Fruit fly (Drosophila melanogaster) whole organism, embryonic: ENCODE results near the gene CG3032.
A peak's percentile ranks its signal among the peaks of the same experiment; 100 is the strongest.

Source experiments
- CG10274 ChIP-seq: fragments of 200-800 bp; sonication (Bioruptor generic); optimal IDR thresholded peaks from 3 replicates; lab custom pipeline; 2017; ENCODE audit warnings: missing biosample characterization, mild to moderate bottlenecking, missing genetic modification characterization
- CG10565 ChIP-seq: fragments of 200-800 bp; sonication (Bioruptor generic); optimal IDR thresholded peaks from 3 replicates; lab custom pipeline; 2016; ENCODE audit warnings: missing biosample characterization, mild to moderate bottlenecking, missing genetic modification characterization
- CG12299 ChIP-seq: fragments of 200-800 bp; sonication (Bioruptor generic); optimal IDR thresholded peaks from 2 replicates; lab custom pipeline; 2018; ENCODE audit warnings: missing biosample characterization, mild to moderate bottlenecking, missing genetic modification characterization
- CG14667 ChIP-seq: fragments of 200-800 bp; sonication (Bioruptor generic); IDR thresholded peaks from 2 replicates; pipeline ENCODE4 v1.3.6; 2022; ENCODE audit warnings: missing biosample characterization, missing genetic modification characterization
- CG15073 ChIP-seq: fragments of 200-800 bp; sonication (Bioruptor generic); optimal IDR thresholded peaks from 2 replicates; lab custom pipeline; 2016; ENCODE audit warnings: missing biosample characterization, missing genetic modification characterization
- CG15514 ChIP-seq: fragments of 200-800 bp; sonication (Bioruptor generic); optimal IDR thresholded peaks from 3 replicates; lab custom pipeline; 2017; ENCODE audit warnings: missing biosample characterization, missing genetic modification characterization, mild to moderate bottlenecking, moderate library complexity, missing genetic modification reagents
- CG2129 ChIP-seq: fragments of 200-800 bp; sonication (Bioruptor generic); IDR thresholded peaks from 2 replicates; pipeline ENCODE4 v1.3.6; 2022; ENCODE audit warnings: missing biosample characterization, missing genetic modification characterization; ENCODE audit not compliant: partially characterized antibody
- CG32772 ChIP-seq: fragments of 200-800 bp; sonication (Bioruptor generic); IDR thresholded peaks from 2 replicates; pipeline ENCODE4 v1.3.6; 2022; ENCODE audit warnings: missing biosample characterization, missing genetic modification characterization
- CG3838 ChIP-seq: fragments of 200-800 bp; sonication (Bioruptor generic); optimal IDR thresholded peaks from 3 replicates; lab custom pipeline; 2016; ENCODE audit warnings: missing biosample characterization, missing genetic modification characterization
- CG4328 ChIP-seq: fragments of 200-800 bp; sonication (Bioruptor generic); optimal IDR thresholded peaks from 3 replicates; lab custom pipeline; 2017; ENCODE audit warnings: missing biosample characterization, missing genetic modification reagents, missing genetic modification characterization
- CG4360 ChIP-seq: fragments of 200-800 bp; sonication (Bioruptor generic); IDR thresholded peaks from 2 replicates; pipeline ENCODE4 v1.3.6; 2022; ENCODE audit warnings: missing biosample characterization, missing genetic modification characterization
- CG4617 ChIP-seq: fragments of 200-800 bp; sonication (Bioruptor generic); optimal IDR thresholded peaks from 3 replicates; lab custom pipeline; 2016; ENCODE audit warnings: missing biosample characterization, missing genetic modification characterization, borderline replicate concordance
- CG4820 ChIP-seq: fragments of 200-800 bp; sonication (Bioruptor generic); optimal IDR thresholded peaks from 3 replicates; lab custom pipeline; 2016; ENCODE audit warnings: missing biosample characterization, missing genetic modification characterization
- CG7987 ChIP-seq: fragments of 200-800 bp; sonication (Bioruptor generic); optimal IDR thresholded peaks from 2 replicates; lab custom pipeline; 2018; ENCODE audit warnings: missing biosample characterization, mild to moderate bottlenecking, missing genetic modification characterization, moderate library complexity
- CG8089 ChIP-seq: fragments of 200-800 bp; sonication (Bioruptor generic); optimal IDR thresholded peaks from 3 replicates; lab custom pipeline; 2016; ENCODE audit warnings: missing biosample characterization, missing genetic modification characterization
- CHES-1-like ChIP-seq: fragments of 200-800 bp; sonication (Bioruptor generic); optimal IDR thresholded peaks from 2 replicates; lab custom pipeline; 2016; ENCODE audit warnings: missing biosample characterization, missing genetic modification characterization
- CrebB ChIP-seq: fragments of 200-800 bp; sonication (Bioruptor generic); optimal IDR thresholded peaks from 3 replicates; lab custom pipeline; 2018; ENCODE audit warnings: missing biosample characterization, mild to moderate bottlenecking, missing genetic modification characterization
- D19B ChIP-seq: fragments of 200-800 bp; sonication (Bioruptor generic); optimal IDR thresholded peaks from 2 replicates; lab custom pipeline; 2017; ENCODE audit warnings: missing biosample characterization, mild to moderate bottlenecking, missing genetic modification characterization
- Dref ChIP-seq: fragments of 200-800 bp; sonication (Bioruptor generic); IDR thresholded peaks from 2 replicates; pipeline ENCODE4 v1.3.6; 2022; ENCODE audit warnings: missing biosample characterization, missing genetic modification characterization
- E2f1 ChIP-seq: fragments of 200-800 bp; sonication (Bioruptor generic); IDR thresholded peaks from 2 replicates; pipeline ENCODE4 v1.3.6; 2022; ENCODE audit warnings: missing biosample characterization, missing genetic modification characterization
- Eip74EF ChIP-seq, 2 experiments: fragments of 200-800 bp in 1 of 2; fragments of >200 bp in 1 of 2; sonication (Bioruptor generic) in 1 of 2; optimal IDR thresholded peaks; 2 replicates each; lab custom pipeline; 2017 to 2019; ENCODE audit warnings: missing biosample characterization in 2 of 2, missing genetic modification characterization in 2 of 2, mild to moderate bottlenecking in 1 of 2, moderate library complexity in 1 of 2
- Ets65A ChIP-seq: fragments of 200-800 bp; sonication (Bioruptor generic); peaks from one replicate; lab custom pipeline; 2016; ENCODE audit warnings: missing biosample characterization, missing genetic modification characterization
- Gsc ChIP-seq: fragments of 200-800 bp; sonication (Bioruptor generic); IDR thresholded peaks from 2 replicates; pipeline ENCODE4 v1.3.6; 2022; ENCODE audit warnings: missing biosample characterization, missing genetic modification characterization
- HHEX ChIP-seq: fragments of 200-800 bp; sonication (Bioruptor generic); optimal IDR thresholded peaks from 3 replicates; lab custom pipeline; 2017; ENCODE audit warnings: missing biosample characterization, mild to moderate bottlenecking, missing genetic modification characterization, missing genetic modification reagents
- Med ChIP-seq: fragments of 200-800 bp; sonication (Bioruptor generic); peaks from one replicate; lab custom pipeline; 2016; ENCODE audit warnings: missing biosample characterization, missing genetic modification characterization, mild to moderate bottlenecking, inconsistent platforms, moderate library complexity
- Mrtf ChIP-seq: fragments of 200-800 bp; sonication (Bioruptor generic); IDR thresholded peaks from 3 replicates; pipeline ENCODE4 v1.3.6; 2022; ENCODE audit warnings: missing biosample characterization, missing genetic modification characterization
- Nf-YB ChIP-seq: fragments of 200-800 bp; sonication (Bioruptor generic); optimal IDR thresholded peaks from 3 replicates; lab custom pipeline; 2019; ENCODE audit warnings: missing biosample characterization, mild to moderate bottlenecking, missing genetic modification characterization, moderate library complexity
- Oli ChIP-seq: fragments of 200-800 bp; sonication (Bioruptor generic); optimal IDR thresholded peaks from 2 replicates; lab custom pipeline; 2018; ENCODE audit warnings: missing biosample characterization, mild to moderate bottlenecking, missing genetic modification characterization, moderate library complexity
- Pdp1 ChIP-seq, 2 experiments: fragments of 200-800 bp; sonication (Bioruptor generic); optimal IDR thresholded peaks; 3 replicates each; lab custom pipeline; 2016; ENCODE audit warnings: missing biosample characterization in 2 of 2, missing genetic modification characterization in 2 of 2, mild to moderate bottlenecking in 1 of 2, moderate library complexity in 1 of 2
- Sox100B ChIP-seq: fragments of 200-800 bp; sonication (Bioruptor generic); optimal IDR thresholded peaks from 3 replicates; lab custom pipeline; 2018; ENCODE audit warnings: missing biosample characterization, mild to moderate bottlenecking, missing genetic modification characterization
- aop ChIP-seq: fragments of 200-800 bp; sonication (Bioruptor generic); IDR thresholded peaks from 2 replicates; pipeline ENCODE4 v1.3.6; 2022; ENCODE audit warnings: missing biosample characterization, missing genetic modification characterization
- ap ChIP-seq: fragments of 200-800 bp; sonication (Bioruptor generic); IDR thresholded peaks from 2 replicates; pipeline ENCODE4 v1.3.6; 2022; ENCODE audit warnings: missing biosample characterization, missing genetic modification characterization
- bigmax ChIP-seq: fragments of 200-800 bp; sonication (Bioruptor generic); optimal IDR thresholded peaks from 2 replicates; lab custom pipeline; 2018; ENCODE audit warnings: missing biosample characterization, mild to moderate bottlenecking, missing genetic modification characterization
- cad ChIP-seq: fragments of >200 bp; optimal IDR thresholded peaks from 2 replicates; lab custom pipeline; 2017; ENCODE audit warnings: missing biosample characterization, missing genetic modification characterization
- caup ChIP-seq: fragments of 200-800 bp; sonication (Bioruptor generic); optimal IDR thresholded peaks from 3 replicates; lab custom pipeline; 2017; ENCODE audit warnings: missing biosample characterization, mild to moderate bottlenecking, missing genetic modification characterization, moderate library complexity; ENCODE audit not compliant: severe bottlenecking
- crc ChIP-seq: fragments of 200-800 bp; sonication (Bioruptor generic); optimal IDR thresholded peaks from 2 replicates; lab custom pipeline; 2016; ENCODE audit warnings: missing biosample characterization, missing genetic modification characterization
- disco-r ChIP-seq: fragments of 200-800 bp; sonication (Bioruptor generic); optimal IDR thresholded peaks from 2 replicates; lab custom pipeline; 2016; ENCODE audit warnings: missing biosample characterization, missing genetic modification characterization
- fd102C ChIP-seq: fragments of 200-800 bp; sonication (Bioruptor generic); optimal IDR thresholded peaks from 2 replicates; lab custom pipeline; 2018; ENCODE audit warnings: missing biosample characterization, mild to moderate bottlenecking, missing genetic modification characterization, moderate library complexity
- fru ChIP-seq: fragments of >200 bp; optimal IDR thresholded peaks from 2 replicates; lab custom pipeline; 2017
- maf-S ChIP-seq: fragments of 200-800 bp; sonication (Bioruptor generic); optimal IDR thresholded peaks from 2 replicates; lab custom pipeline; 2016; ENCODE audit warnings: missing biosample characterization, missing genetic modification characterization
- nerfin-2 ChIP-seq: fragments of 200-800 bp; sonication (Bioruptor generic); IDR thresholded peaks from 2 replicates; pipeline ENCODE4 v1.3.6; 2022; ENCODE audit warnings: missing biosample characterization, missing genetic modification characterization; ENCODE audit not compliant: partially characterized antibody
- nmo ChIP-seq: fragments of 200-800 bp; sonication (Bioruptor generic); optimal IDR thresholded peaks from 2 replicates; lab custom pipeline; 2018; ENCODE audit warnings: missing biosample characterization, mild to moderate bottlenecking, missing genetic modification characterization, moderate library complexity
- seq ChIP-seq: fragments of 200-800 bp; sonication (Bioruptor generic); IDR thresholded peaks from 2 replicates; pipeline ENCODE4 v1.3.6; 2022; ENCODE audit warnings: missing biosample characterization, missing genetic modification characterization
- shn ChIP-seq: fragments of 200-800 bp; sonication (Bioruptor generic); optimal IDR thresholded peaks from 3 replicates; lab custom pipeline; 2016; ENCODE audit warnings: missing biosample characterization, missing genetic modification characterization
- sim ChIP-seq: fragments of 200-800 bp; sonication (Bioruptor generic); IDR thresholded peaks from 2 replicates; pipeline ENCODE4 v1.3.6; 2022; ENCODE audit warnings: missing biosample characterization, missing genetic modification characterization
- slbo ChIP-seq: fragments of 200-800 bp; sonication (Bioruptor generic); IDR thresholded peaks from 2 replicates; pipeline ENCODE4 v1.3.6; 2022; ENCODE audit warnings: missing biosample characterization, missing genetic modification characterization
- so ChIP-seq: fragments of 200-800 bp; sonication (Bioruptor generic); IDR thresholded peaks from 3 replicates; pipeline ENCODE4 v1.3.6; 2022; ENCODE audit warnings: missing biosample characterization, missing genetic modification characterization
- unc-4 ChIP-seq: fragments of 200-800 bp; sonication (Bioruptor generic); IDR thresholded peaks from 2 replicates; pipeline ENCODE4 v1.3.6; 2022; ENCODE audit warnings: missing biosample characterization, missing genetic modification characterization; ENCODE audit not compliant: partially characterized antibody
- z ChIP-seq: fragments of 200-800 bp; sonication (Bioruptor generic); IDR thresholded peaks from 3 replicates; pipeline ENCODE4 v1.3.6; 2022; ENCODE audit warnings: missing biosample characterization, missing genetic modification characterization

The CG3032 gene

DNA sequence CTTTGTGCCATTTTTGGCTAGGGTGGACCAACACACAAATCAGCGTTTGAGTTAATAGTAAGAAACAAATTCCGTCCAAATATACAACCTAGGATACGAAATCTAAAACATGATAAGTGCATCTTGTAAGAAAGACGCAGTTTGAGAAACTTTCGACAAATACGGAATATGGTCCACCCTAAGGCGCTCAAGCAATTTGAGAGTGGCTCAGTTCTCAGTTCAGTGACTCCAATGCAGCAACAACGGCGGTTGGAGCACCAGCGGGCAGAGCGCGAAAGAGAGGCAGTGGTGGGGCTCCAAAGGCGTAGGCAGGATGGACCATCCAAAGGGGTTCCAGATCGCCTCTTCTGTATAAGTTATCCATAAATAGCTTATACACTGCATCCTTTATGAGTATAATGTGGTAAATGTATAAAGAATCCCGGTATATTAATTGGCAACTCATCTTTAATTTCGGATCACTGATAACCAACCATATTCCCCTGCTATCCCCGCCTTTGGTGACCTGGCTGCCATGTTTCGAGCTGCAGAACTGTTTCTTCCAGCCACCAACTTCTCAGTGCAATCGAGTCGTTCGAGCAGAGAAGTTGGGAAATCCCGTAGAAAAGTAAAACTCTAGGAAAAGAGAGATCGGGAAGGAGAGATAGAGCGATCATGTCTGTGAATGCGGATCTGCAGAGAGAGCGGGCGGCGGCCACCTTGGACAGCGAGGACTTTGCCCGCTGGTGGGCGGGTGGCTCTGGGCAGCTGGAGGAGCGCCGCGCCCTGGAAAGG is 44.1 kb downstream of the CG3032 start, which contains the start of gene CG4586 (continued):
- peak; percentile 60 for TF ChIP-seq aop
- TF ChIP-seq CG32772: peak; percentile 84
- TF ChIP-seq bigmax (GFP tag; lab: Kevin White, UChicago): peak; percentile 69
- peak; percentile 66 for TF ChIP-seq CG4360
- no peak for TF ChIP-seq CG2129 (GFP tag; lab: Robert Waterston, UW)
- peak; percentile 67 for TF ChIP-seq CG15073 (GFP tag; lab: Kevin White, UChicago)
- TF ChIP-seq Gsc (GFP tag; lab: Robert Waterston, UW): peak; percentile 43; the same call in 1 of the 2 replicates
- peak; percentile 85 for TF ChIP-seq CG4328 (GFP tag; lab: Kevin White, UChicago)
- peak; percentile 89 for TF ChIP-seq CG10274 (GFP tag; lab: Kevin White, UChicago)
- TF ChIP-seq Sox100B (GFP tag; lab: Kevin White, UChicago): peak; percentile 87
- TF ChIP-seq Eip74EF (GFP tag; optimal IDR thresholded peaks at IDR 0.05; lab: Kevin White, UChicago): peak in 1 of 2 experiments; percentile 95
- peak; percentile 93 for TF ChIP-seq Oli (tag; lab: Kevin White, UChicago)
- TF ChIP-seq ap (GFP tag; lab: Robert Waterston, UW): peak; percentile 92
- TF ChIP-seq CG3838 (GFP tag; lab: Kevin White, UChicago): peak; percentile 78
- peak; percentile 94 for TF ChIP-seq maf-S (GFP tag; lab: Kevin White, UChicago)
- TF ChIP-seq fd102C (GFP tag; lab: Kevin White, UChicago): peak; percentile 47
- peak; percentile 92 for TF ChIP-seq sim
- TF ChIP-seq so (GFP tag; lab: Robert Waterston, UW): peak; percentile 98
- TF ChIP-seq CG10565: peak; percentile 88
- peak; percentile 89 for TF ChIP-seq nmo (GFP tag; lab: Kevin White, UChicago)
- TF ChIP-seq CHES-1-like (GFP tag; lab: Kevin White, UChicago): peak; percentile 97
- TF ChIP-seq unc-4 (GFP tag; lab: Robert Waterston, UW): no peak
- TF ChIP-seq CG15514 (GFP tag; lab: Kevin White, UChicago): peak; percentile 95
- peak; percentile 84 for TF ChIP-seq Nf-YB (GFP tag; lab: Kevin White, UChicago)
- TF ChIP-seq nerfin-2 (GFP tag; lab: Robert Waterston, UW): no peak
- peak; percentile 92 for TF ChIP-seq E2f1
- peak; percentile 94 for TF ChIP-seq disco-r
- TF ChIP-seq CG12299 (tag; lab: Kevin White, UChicago): peak; percentile 96
- peak; percentile 94 for TF ChIP-seq crc (GFP tag; lab: Kevin White, UChicago)
- peak; percentile 97 for TF ChIP-seq seq (GFP tag; lab: Robert Waterston, UW)
- no peak; the same call in 1 of the 2 replicates for TF ChIP-seq Dref (GFP tag; lab: Robert Waterston, UW)
- peak; percentile 65; the same call in 1 of the 3 replicates for TF ChIP-seq z (GFP tag; lab: Robert Waterston, UW)
- peak; percentile 91 for TF ChIP-seq CG8089 (GFP tag; lab: Kevin White, UChicago)
- TF ChIP-seq CrebB (tag; lab: Kevin White, UChicago): peak; percentile 97
- TF ChIP-seq CG4617 (GFP tag; lab: Kevin White, UChicago): peak; percentile 81
- peak; percentile 94 for TF ChIP-seq slbo (GFP tag; lab: Robert Waterston, UW)
- peak; percentile 97 for TF ChIP-seq HHEX (GFP tag; lab: Kevin White, UChicago)
- peak; percentile 95 for TF ChIP-seq CG7987 (GFP tag; lab: Kevin White, UChicago)
- peak; percentile 92 for TF ChIP-seq Pdp1 (GFP tag; optimal IDR thresholded peaks at IDR 0.05; lab: Kevin White, UChicago)
- TF ChIP-seq Med (GFP tag; lab: Kevin White, UChicago): peak; percentile 100
- peak; percentile 89 for TF ChIP-seq D19B
- peak; percentile 97 for TF ChIP-seq caup
- TF ChIP-seq cad (GFP tag; lab: Kevin White, UChicago): no peak
- peak; percentile 88 for TF ChIP-seq CG4820 (GFP tag; lab: Kevin White, UChicago)
- peak; percentile 68 for TF ChIP-seq CG14667 (GFP tag; lab: Robert Waterston, UW)
- TF ChIP-seq Ets65A (GFP tag; lab: Kevin White, UChicago): peak; percentile 99
- TF ChIP-seq shn (GFP tag; lab: Kevin White, UChicago): peak; percentile 90
- peak; percentile 90 for TF ChIP-seq Mrtf (GFP tag; lab: Robert Waterston, UW)
- no peak for TF ChIP-seq fru (lab: Kevin White, UChicago)
